Fruit fly (Drosophila melanogaster) whole organism, embryonic: Measurements from ENCODE around the gene mei-P26.

Experiments used
- CG10274 ChIP-seq: fragments of 200-800 bp; sonication (Bioruptor generic); optimal IDR thresholded peaks from 3 replicates; lab custom pipeline; 2017; ENCODE audit warnings: missing biosample characterization, mild to moderate bottlenecking, missing genetic modification characterization
- CG11723 ChIP-seq: fragments of 200-800 bp; sonication (Bioruptor generic); optimal IDR thresholded peaks from 2 replicates; lab custom pipeline; 2017; ENCODE audit warnings: missing biosample characterization, mild to moderate bottlenecking, missing genetic modification characterization
- CG13424 ChIP-seq: fragments of 200-800 bp; sonication (Bioruptor generic); optimal IDR thresholded peaks from 2 replicates; lab custom pipeline; 2019; ENCODE audit warnings: missing biosample characterization, mild to moderate bottlenecking, missing genetic modification characterization, moderate library complexity
- CG13894 ChIP-seq: fragments of 200-800 bp; sonication (Bioruptor generic); optimal IDR thresholded peaks from 3 replicates; lab custom pipeline; 2018; ENCODE audit warnings: missing biosample characterization, mild to moderate bottlenecking, missing genetic modification characterization, moderate library complexity
- CG14050 ChIP-seq: fragments of 200-800 bp; sonication (Bioruptor generic); IDR thresholded peaks from 3 replicates; pipeline ENCODE4 v1.3.6; 2022; ENCODE audit warnings: missing biosample characterization, missing genetic modification characterization
- CG14667 ChIP-seq: fragments of 200-800 bp; sonication (Bioruptor generic); IDR thresholded peaks from 2 replicates; pipeline ENCODE4 v1.3.6; 2022; ENCODE audit warnings: missing biosample characterization, missing genetic modification characterization
- CG14860 ChIP-seq: fragments of 200-800 bp; sonication (Bioruptor generic); IDR thresholded peaks from 3 replicates; pipeline ENCODE4 v1.3.6; 2022; ENCODE audit warnings: missing biosample characterization, missing genetic modification characterization; ENCODE audit not compliant: partially characterized antibody
- CG15479 ChIP-seq: fragments of 200-800 bp; sonication (Bioruptor generic); optimal IDR thresholded peaks from 3 replicates; lab custom pipeline; 2019; ENCODE audit warnings: missing biosample characterization, mild to moderate bottlenecking, missing genetic modification characterization, moderate library complexity
- CG15601 ChIP-seq: fragments of 200-800 bp; sonication (Bioruptor generic); optimal IDR thresholded peaks from 3 replicates; lab custom pipeline; 2019; ENCODE audit warnings: missing biosample characterization, mild to moderate bottlenecking, missing genetic modification characterization, moderate library complexity
- CG1603 ChIP-seq: fragments of 200-800 bp; sonication (Bioruptor generic); optimal IDR thresholded peaks from 2 replicates; lab custom pipeline; 2019; ENCODE audit warnings: missing biosample characterization, mild to moderate bottlenecking, missing genetic modification characterization, moderate library complexity
- CG1647 ChIP-seq: fragments of 200-800 bp; sonication (Bioruptor generic); optimal IDR thresholded peaks from 3 replicates; lab custom pipeline; 2016; ENCODE audit warnings: missing biosample characterization, missing genetic modification characterization
- CG17612 ChIP-seq: fragments of 200-800 bp; sonication (Bioruptor generic); IDR thresholded peaks from 2 replicates; pipeline ENCODE4 v1.3.6; 2022; ENCODE audit warnings: missing biosample characterization, missing genetic modification characterization
- CG2129 ChIP-seq: fragments of 200-800 bp; sonication (Bioruptor generic); IDR thresholded peaks from 2 replicates; pipeline ENCODE4 v1.3.6; 2022; ENCODE audit warnings: missing biosample characterization, missing genetic modification characterization; ENCODE audit not compliant: partially characterized antibody
- CG2199 ChIP-seq: fragments of 200-800 bp; sonication (Bioruptor generic); IDR thresholded peaks from 3 replicates; pipeline ENCODE4 v1.3.6; 2022; ENCODE audit warnings: missing biosample characterization, missing genetic modification characterization
- CG2712 ChIP-seq: fragments of 200-800 bp; optimal IDR thresholded peaks from 3 replicates; lab custom pipeline; 2019; ENCODE audit warnings: missing biosample characterization, mild to moderate bottlenecking, missing genetic modification characterization, moderate library complexity
- CG30403 ChIP-seq: fragments of 200-800 bp; sonication (Bioruptor generic); optimal IDR thresholded peaks from 3 replicates; lab custom pipeline; 2016; ENCODE audit warnings: missing biosample characterization, missing genetic modification characterization
- CG30431 ChIP-seq: fragments of 200-800 bp; sonication (Bioruptor generic); optimal IDR thresholded peaks from 2 replicates; lab custom pipeline; 2017; ENCODE audit warnings: missing biosample characterization, missing genetic modification characterization
- CG32532 ChIP-seq: fragments of 200-800 bp; sonication (Bioruptor generic); IDR thresholded peaks from 2 replicates; pipeline ENCODE4 v1.3.6; 2022; ENCODE audit warnings: missing biosample characterization, missing genetic modification characterization
- CG33557 ChIP-seq: fragments of 200-800 bp; sonication (Bioruptor generic); optimal IDR thresholded peaks from 2 replicates; lab custom pipeline; 2019; ENCODE audit warnings: missing biosample characterization, mild to moderate bottlenecking, missing genetic modification characterization, moderate library complexity
- CG7372 ChIP-seq: fragments of 200-800 bp; sonication (Bioruptor generic); IDR thresholded peaks from 2 replicates; pipeline ENCODE4 v1.3.6; 2022; ENCODE audit warnings: missing biosample characterization, missing genetic modification characterization
- CG8924 ChIP-seq: fragments of 200-800 bp; optimal IDR thresholded peaks from 3 replicates; lab custom pipeline; 2019; ENCODE audit warnings: missing biosample characterization, mild to moderate bottlenecking, missing genetic modification characterization, moderate library complexity
- CG9215 ChIP-seq: fragments of 200-800 bp; sonication (Bioruptor generic); IDR thresholded peaks from 2 replicates; pipeline ENCODE4 v1.3.6; 2022; ENCODE audit warnings: missing biosample characterization, missing genetic modification characterization
- CTCF ChIP-seq: fragments of 200-800 bp; sonication (Bioruptor generic); optimal IDR thresholded peaks from 2 replicates; lab custom pipeline; 2017; ENCODE audit warnings: missing biosample characterization, mild to moderate bottlenecking, missing genetic modification characterization, moderate library complexity
- Chrac-16 ChIP-seq: fragments of 200-800 bp; sonication (Bioruptor generic); optimal IDR thresholded peaks from 3 replicates; lab custom pipeline; 2016; ENCODE audit warnings: missing biosample characterization, missing genetic modification characterization
- CrebB ChIP-seq: fragments of 200-800 bp; sonication (Bioruptor generic); optimal IDR thresholded peaks from 3 replicates; lab custom pipeline; 2018; ENCODE audit warnings: missing biosample characterization, mild to moderate bottlenecking, missing genetic modification characterization
- Elba2 ChIP-seq: fragments of 200-800 bp; sonication (Bioruptor generic); optimal IDR thresholded peaks from 3 replicates; lab custom pipeline; 2016; ENCODE audit warnings: missing biosample characterization, missing genetic modification characterization
- Ets97D ChIP-seq: fragments of 200-800 bp; sonication (Bioruptor generic); optimal IDR thresholded peaks from 3 replicates; lab custom pipeline; 2016; ENCODE audit warnings: missing biosample characterization, missing genetic modification characterization
- Fer3 ChIP-seq: fragments of 200-800 bp; sonication (Bioruptor generic); optimal IDR thresholded peaks from 2 replicates; lab custom pipeline; 2018; ENCODE audit warnings: missing biosample characterization, mild to moderate bottlenecking, missing genetic modification characterization, moderate library complexity
- Gug ChIP-seq: fragments of 200-800 bp; sonication (Bioruptor generic); IDR thresholded peaks from 4 replicates; pipeline ENCODE4 v1.3.6; 2022; ENCODE audit warnings: missing biosample characterization, missing genetic modification characterization
- Hr39 ChIP-seq: fragments of >200 bp; optimal IDR thresholded peaks from 2 replicates; lab custom pipeline; 2017
- Hr78 ChIP-seq, 2 experiments: fragments of 200-800 bp in 1 of 2; fragments of >200 bp in 1 of 2; sonication (Bioruptor generic) in 1 of 2; optimal IDR thresholded peaks; 2 replicates each; lab custom pipeline; 2017 to 2019; ENCODE audit warnings: missing biosample characterization in 2 of 2, missing genetic modification characterization in 2 of 2, mild to moderate bottlenecking in 1 of 2, moderate library complexity in 1 of 2
- Hsf ChIP-seq: fragments of 200-800 bp; sonication (Bioruptor generic); optimal IDR thresholded peaks from 3 replicates; lab custom pipeline; 2016; ENCODE audit warnings: missing biosample characterization, missing genetic modification characterization
- Jarid2 ChIP-seq: fragments of 200-800 bp; sonication (Bioruptor generic); optimal IDR thresholded peaks from 3 replicates; lab custom pipeline; 2017; ENCODE audit warnings: mild to moderate bottlenecking, missing biosample characterization, missing genetic modification reagents, missing genetic modification characterization
- Lim3 ChIP-seq: fragments of 200-800 bp; sonication (Bioruptor generic); IDR thresholded peaks from 2 replicates; pipeline ENCODE4 v1.3.6; 2022; ENCODE audit warnings: missing biosample characterization, missing genetic modification characterization
- Meics ChIP-seq: fragments of 200-800 bp; sonication (Bioruptor generic); optimal IDR thresholded peaks from 2 replicates; lab custom pipeline; 2017; ENCODE audit warnings: missing biosample characterization, mild to moderate bottlenecking, missing genetic modification characterization
- Mrtf ChIP-seq: fragments of 200-800 bp; sonication (Bioruptor generic); IDR thresholded peaks from 3 replicates; pipeline ENCODE4 v1.3.6; 2022; ENCODE audit warnings: missing biosample characterization, missing genetic modification characterization
- NfI ChIP-seq: fragments of 200-800 bp; sonication (Bioruptor generic); optimal IDR thresholded peaks from 3 replicates; lab custom pipeline; 2018; ENCODE audit warnings: missing biosample characterization, mild to moderate bottlenecking, missing genetic modification characterization, moderate library complexity
- Scr ChIP-seq: fragments of 200-800 bp; sonication (Bioruptor generic); IDR thresholded peaks from 2 replicates; pipeline ENCODE4 v1.3.6; 2022; ENCODE audit warnings: missing biosample characterization, missing genetic modification characterization; ENCODE audit not compliant: partially characterized antibody
- Side ChIP-seq: fragments of 200-800 bp; sonication (Bioruptor generic); optimal IDR thresholded peaks from 2 replicates; lab custom pipeline; 2016; ENCODE audit warnings: missing biosample characterization, missing genetic modification characterization
- Taf1 ChIP-seq: fragments of 200-800 bp; sonication (Bioruptor generic); IDR thresholded peaks from 2 replicates; pipeline ENCODE4 v1.3.6; 2022; ENCODE audit warnings: missing biosample characterization, missing genetic modification characterization
- ara ChIP-seq: fragments of 200-800 bp; sonication (Bioruptor generic); IDR thresholded peaks from 2 replicates; pipeline ENCODE4 v1.3.6; 2022; ENCODE audit warnings: missing biosample characterization, missing genetic modification characterization
- dmrt99B ChIP-seq: fragments of 200-800 bp; sonication (Bioruptor generic); optimal IDR thresholded peaks from 2 replicates; lab custom pipeline; 2018; ENCODE audit warnings: missing biosample characterization, mild to moderate bottlenecking, missing genetic modification characterization, moderate library complexity
- gsb ChIP-seq: fragments of 200-800 bp; sonication (Bioruptor generic); IDR thresholded peaks from 2 replicates; pipeline ENCODE4 v1.3.6; 2022; ENCODE audit warnings: missing biosample characterization, missing genetic modification characterization
- hbn ChIP-seq: fragments of 200-800 bp; sonication (Bioruptor generic); IDR thresholded peaks from 2 replicates; pipeline ENCODE4 v1.3.6; 2022; ENCODE audit warnings: missing biosample characterization, missing genetic modification characterization; ENCODE audit not compliant: partially characterized antibody
- kah ChIP-seq: fragments of 200-800 bp; sonication (Bioruptor generic); optimal IDR thresholded peaks from 2 replicates; lab custom pipeline; 2018; ENCODE audit warnings: missing biosample characterization, mild to moderate bottlenecking, missing genetic modification characterization
- mld ChIP-seq: fragments of 200-800 bp; sonication (Bioruptor generic); IDR thresholded peaks from 3 replicates; pipeline ENCODE4 v1.3.6; 2022; ENCODE audit warnings: missing biosample characterization, missing genetic modification characterization; ENCODE audit not compliant: partially characterized antibody
- sima ChIP-seq: fragments of 200-800 bp; sonication (Bioruptor generic); optimal IDR thresholded peaks from 2 replicates; lab custom pipeline; 2016; ENCODE audit warnings: missing biosample characterization, missing genetic modification characterization
- slou ChIP-seq: fragments of 200-800 bp; sonication (Bioruptor generic); optimal IDR thresholded peaks from 3 replicates; lab custom pipeline; 2016; ENCODE audit warnings: missing biosample characterization, missing genetic modification characterization
- usp ChIP-seq: fragments of >200 bp; optimal IDR thresholded peaks from 2 replicates; lab custom pipeline; 2017; ENCODE audit warnings: missing biosample characterization, missing genetic modification characterization
- zfh1 ChIP-seq: fragments of 200-800 bp; sonication (Bioruptor generic); IDR thresholded peaks from 3 replicates; pipeline ENCODE4 v1.3.6; 2022; ENCODE audit warnings: missing biosample characterization, missing genetic modification characterization

mei-P26 gene

dm6 chrX:9201866-9202681, 39.0 kb downstream of the mei-P26 start (continued):
- TF ChIP-seq CG10274 (peak; percentile 67), Ets97D (GFP tag; lab: Kevin White, UChicago) (no peak), CG7372 (GFP tag; lab: Robert Waterston, UW) (peak; percentile 85), sima (GFP tag; lab: Kevin White, UChicago) (no peak), Chrac-16 (peak; percentile 40), CG11723 (peak; percentile 51), gsb (GFP tag; lab: Robert Waterston, UW) (peak; percentile 83), Elba2 (GFP tag; lab: Kevin White, UChicago) (no peak), CG9215 (GFP tag; lab: Robert Waterston, UW) (peak; percentile 81), CG13894 (tag; lab: Kevin White, UChicago) (peak; percentile 82), Mrtf (GFP tag; lab: Robert Waterston, UW) (peak; percentile 81; the same call in 2 of the 3 replicates), CG1603 (peak; percentile 17), CG1647 (GFP tag; lab: Kevin White, UChicago) (no peak), CG2712 (tag; lab: Kevin White, UChicago) (peak; percentile 49), CG13424 (tag; lab: Kevin White, UChicago) (peak; percentile 66), usp (GFP tag; lab: Kevin White, UChicago) (no peak), mld (GFP tag; lab: Robert Waterston, UW) (no peak), Side (GFP tag; lab: Kevin White, UChicago) (no peak), CrebB (peak; percentile 38), CG14050 (GFP tag; lab: Robert Waterston, UW) (peak; percentile 66), CG15479 (GFP tag; lab: Kevin White, UChicago) (no peak), Fer3 (tag; lab: Kevin White, UChicago) (peak; percentile 87), CG2129 (no peak), CG14860 (GFP tag; lab: Robert Waterston, UW) (no peak), zfh1 (GFP tag; lab: Robert Waterston, UW) (peak; percentile 66; the same call in 2 of the 3 replicates), CG30403 (peak; percentile 54), CG8924 (tag; lab: Kevin White, UChicago) (peak; percentile 84), Jarid2 (GFP tag; lab: Kevin White, UChicago) (peak; percentile 47), Gug (peak; percentile 94), Meics (GFP tag; lab: Kevin White, UChicago) (peak; percentile 93), kah (GFP tag; lab: Kevin White, UChicago) (no peak), ara (GFP tag; lab: Robert Waterston, UW) (no peak), Hr39 (lab: Kevin White, UChicago) (no peak), slou (GFP tag; lab: Kevin White, UChicago) (no peak), CG2199 (no peak), CG17612 (0 out of 2 replicates have a peak, but pooled peaks have one; percentile 49), Hsf (GFP tag; lab: Kevin White, UChicago) (peak; percentile 8), dmrt99B (tag; lab: Kevin White, UChicago) (peak; percentile 59), CTCF (GFP tag; lab: Kevin White, UChicago) (no peak), CG15601 (peak; percentile 96), Hr78 (GFP tag; optimal IDR thresholded peaks at IDR 0.05; lab: Kevin White, UChicago) (no peak), Lim3 (GFP tag; lab: Robert Waterston, UW) (no peak), Scr (no peak), CG30431 (GFP tag; lab: Kevin White, UChicago) (peak; percentile 47), CG14667 (GFP tag; lab: Robert Waterston, UW) (peak; percentile 55), CG32532 (GFP tag; lab: Robert Waterston, UW) (peak; percentile 94), hbn (GFP tag; lab: Robert Waterston, UW) (no peak), CG33557 (no peak), NfI (GFP tag; lab: Kevin White, UChicago) (peak; percentile 69), Taf1 (GFP tag; lab: Robert Waterston, UW) (peak; percentile 71)
